Worm (Caenorhabditis elegans): ENCODE data around the gene irld-64.

DNA sequence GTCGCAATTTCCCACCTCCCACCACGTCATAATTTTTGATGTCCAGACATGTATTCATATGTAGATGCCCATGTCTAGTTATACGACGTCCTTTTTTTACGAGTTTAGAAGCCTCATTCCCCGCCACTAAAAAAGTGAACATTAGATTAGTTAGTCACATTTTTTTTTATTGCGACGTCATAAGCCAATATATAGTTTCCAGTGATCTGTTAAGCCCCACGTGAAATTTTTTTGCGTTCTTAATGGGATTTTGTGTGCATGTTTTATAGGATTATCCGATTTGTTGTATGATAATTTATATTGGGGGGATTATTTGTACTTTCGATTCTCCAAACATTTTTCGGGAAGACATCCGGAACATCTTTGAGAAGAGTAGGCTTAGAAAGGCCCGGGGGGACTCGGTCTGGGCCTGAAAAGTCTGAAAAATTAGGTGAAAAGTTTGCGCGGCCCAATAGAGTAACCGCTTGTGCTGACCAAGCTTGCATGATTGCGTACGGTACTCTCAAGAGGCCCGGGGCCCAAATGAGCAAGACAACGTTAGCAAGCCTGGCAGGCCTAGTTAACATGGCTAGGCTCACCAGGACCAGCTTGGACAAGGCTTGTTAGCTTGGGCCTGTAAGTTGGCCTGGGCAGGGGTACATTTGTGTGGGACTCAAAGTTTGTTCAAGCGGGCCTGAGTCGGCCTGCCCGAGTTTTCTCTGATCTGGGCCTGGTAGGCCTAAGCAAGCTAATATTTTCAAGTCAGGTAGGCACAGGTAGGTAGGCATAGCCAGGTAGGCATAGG is 35.0 kb upstream of the irld-64 start:
- TF ChIP-seq daf-19 (GFP tag; conservative IDR thresholded peaks at IDR 0.05): no peak
- TF ChIP-seq F10B5.3 (tag; optimal IDR thresholded peaks at IDR 0.05): no peak
- no peak for TF ChIP-seq unc-130 (GFP tag; optimal IDR thresholded peaks at IDR 0.05)
- TF ChIP-seq fos-1 (tag; optimal IDR thresholded peaks at IDR 0.05): no peak
- TF ChIP-seq jun-1 (tag; optimal IDR thresholded peaks at IDR 0.05): no peak
- TF ChIP-seq attf-4 (tag; optimal IDR thresholded peaks at IDR 0.05): no peak
- TF ChIP-seq ztf-11 (tag; optimal IDR thresholded peaks at IDR 0.05): no peak
- no peak for TF ChIP-seq dpl-1 (GFP tag; optimal IDR thresholded peaks at IDR 0.05)
- no peak for TF ChIP-seq mdl-1 (tag; optimal IDR thresholded peaks at IDR 0.05)
- no peak for TF ChIP-seq snpc-4 (tag; optimal IDR thresholded peaks at IDR 0.05)
- TF ChIP-seq nhr-28 (tag; optimal IDR thresholded peaks at IDR 0.05): no peak
- no peak for TF ChIP-seq unc-39 (tag; optimal IDR thresholded peaks at IDR 0.05)
- no peak for TF ChIP-seq lsy-2 (tag; optimal IDR thresholded peaks at IDR 0.05)
- no peak for TF ChIP-seq ZK337.2 (GFP tag; IDR thresholded peaks at IDR 0.05)
